Fruit fly (Drosophila melanogaster): ENCODE measurements around the gene Nmdmc.

Nmdmc gene

DNA sequence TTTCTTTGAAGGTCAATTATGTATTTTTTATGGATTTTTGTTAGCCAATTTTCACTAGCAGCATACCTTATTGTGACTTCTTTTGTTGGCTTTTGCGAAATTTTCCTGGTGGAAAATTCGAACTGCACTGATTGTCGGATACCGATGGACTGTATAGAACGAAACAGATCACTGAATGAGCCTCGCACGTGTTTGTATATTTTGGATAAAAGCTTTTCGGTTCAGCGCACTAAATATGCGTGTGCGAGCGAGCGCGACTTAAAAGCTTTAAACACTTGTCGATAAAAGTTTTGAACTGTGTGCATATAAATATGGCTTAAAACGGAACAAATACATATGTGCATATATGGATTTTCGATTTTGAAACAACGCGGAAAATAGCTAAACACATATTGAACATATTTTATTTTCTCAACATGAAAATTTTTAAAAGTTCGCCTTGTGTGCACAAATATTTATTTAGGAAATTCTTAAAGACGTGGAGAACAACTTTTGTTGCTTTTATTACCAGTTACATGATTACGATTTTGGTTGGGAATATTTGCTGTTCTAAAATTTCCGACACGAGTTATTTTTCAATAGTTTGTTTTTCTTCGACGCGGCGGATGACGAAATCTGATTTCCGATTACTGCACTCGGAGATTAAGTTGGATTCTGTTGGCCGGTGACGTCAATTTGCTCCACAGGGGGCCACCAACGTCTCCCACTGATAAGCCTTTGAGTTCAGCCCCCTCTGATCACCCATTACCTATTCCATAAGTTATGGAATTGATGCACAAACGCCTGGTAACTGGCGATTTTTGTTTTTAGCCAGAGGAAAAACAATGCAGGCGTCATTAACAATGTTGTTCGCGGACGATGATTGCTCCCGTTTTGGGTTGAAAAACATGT, 1.0 kb downstream of the Nmdmc start:
- no peak for TF ChIP-seq sv (GFP tag; optimal IDR thresholded peaks at IDR 0.05)
- TF ChIP-seq Hr78 (GFP tag; optimal IDR thresholded peaks at IDR 0.05): no peak
- TF ChIP-seq psq (GFP tag; optimal IDR thresholded peaks at IDR 0.05): no peak
- TF ChIP-seq fru (GFP tag; optimal IDR thresholded peaks at IDR 0.05): no peak
- TF ChIP-seq Vsx2 (GFP tag; optimal IDR thresholded peaks at IDR 0.05; ENCODE audit: partially characterized antibody): no peak
- no peak for TF ChIP-seq dmrt93B (GFP tag; optimal IDR thresholded peaks at IDR 0.05)
- no peak for TF ChIP-seq foxo (GFP tag; optimal IDR thresholded peaks at IDR 0.05)
- TF ChIP-seq br (GFP tag; optimal IDR thresholded peaks at IDR 0.05): no peak
- TF ChIP-seq usp (GFP tag; optimal IDR thresholded peaks at IDR 0.05): no peak
- TF ChIP-seq OdsH (GFP tag; optimal IDR thresholded peaks at IDR 0.05): peak; percentile 33
- no peak for TF ChIP-seq Hr83 (GFP tag; optimal IDR thresholded peaks at IDR 0.05; ENCODE audit: poor library complexity, severe bottlenecking)
- no peak for TF ChIP-seq Mio (GFP tag; optimal IDR thresholded peaks at IDR 0.05)
- TF ChIP-seq sage (GFP tag; optimal IDR thresholded peaks at IDR 0.05): no peak
- TF ChIP-seq woc (GFP tag; optimal IDR thresholded peaks at IDR 0.05): peak; percentile 61
- TF ChIP-seq dl (GFP tag; optimal IDR thresholded peaks at IDR 0.05; ENCODE audit: insufficient read depth in 1 of 2, partially characterized antibody in 2 of 2): no peak
- no peak for TF ChIP-seq Hnf4 (GFP tag; optimal IDR thresholded peaks at IDR 0.05)
- TF ChIP-seq jim (GFP tag; optimal IDR thresholded peaks at IDR 0.05): no peak
- TF ChIP-seq CrebA (GFP tag; optimal IDR thresholded peaks at IDR 0.05; ENCODE audit: borderline replicate concordance): no peak
- peak; percentile 5 for TF ChIP-seq rgr (GFP tag; optimal IDR thresholded peaks at IDR 0.05)
- no peak for TF ChIP-seq tai (GFP tag; optimal IDR thresholded peaks at IDR 0.05)
- TF ChIP-seq brk (GFP tag; optimal IDR thresholded peaks at IDR 0.05): peak; percentile 22

DNA sequence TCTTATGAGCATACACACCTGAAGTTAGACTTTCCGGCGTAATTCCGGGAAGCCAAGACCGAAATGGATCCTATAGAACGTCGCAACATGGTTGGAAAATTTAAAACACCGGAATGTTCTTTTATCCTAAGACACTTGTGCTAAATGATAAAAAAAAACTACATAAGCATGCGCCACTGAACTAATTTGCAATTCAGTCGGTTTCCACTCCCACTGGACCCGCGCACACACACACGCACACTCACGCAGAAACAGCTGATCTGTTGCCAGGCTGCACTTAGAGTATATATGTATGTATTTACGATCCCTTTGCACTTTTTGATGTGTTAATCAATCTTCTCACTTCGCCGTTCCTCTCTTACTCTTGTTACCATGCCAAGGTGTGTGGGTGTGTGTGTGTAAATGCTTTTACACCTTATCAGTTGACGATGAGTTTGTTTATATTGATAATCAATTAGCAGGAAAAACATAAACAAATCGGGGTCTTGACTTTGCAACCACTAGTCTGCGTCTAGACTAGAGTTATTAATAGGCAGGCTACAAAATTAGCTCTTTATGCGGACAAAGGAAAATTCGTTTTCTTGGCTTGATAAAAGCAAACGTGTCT, 1.8 kb downstream of the Nmdmc start, which contains the start of gene Mst85C:
Gene Mst85C, plus strand, starts transcription at position 180 of the 607 bp plus-strand sequence.
- peak; percentile 14 for TF ChIP-seq woc (GFP tag; optimal IDR thresholded peaks at IDR 0.05)
- TF ChIP-seq Myc (optimal IDR thresholded peaks at IDR 0.05): peak; percentile 6
- no peak for TF ChIP-seq Dif (GFP tag; optimal IDR thresholded peaks at IDR 0.05; ENCODE audit: partially characterized antibody)

DNA sequence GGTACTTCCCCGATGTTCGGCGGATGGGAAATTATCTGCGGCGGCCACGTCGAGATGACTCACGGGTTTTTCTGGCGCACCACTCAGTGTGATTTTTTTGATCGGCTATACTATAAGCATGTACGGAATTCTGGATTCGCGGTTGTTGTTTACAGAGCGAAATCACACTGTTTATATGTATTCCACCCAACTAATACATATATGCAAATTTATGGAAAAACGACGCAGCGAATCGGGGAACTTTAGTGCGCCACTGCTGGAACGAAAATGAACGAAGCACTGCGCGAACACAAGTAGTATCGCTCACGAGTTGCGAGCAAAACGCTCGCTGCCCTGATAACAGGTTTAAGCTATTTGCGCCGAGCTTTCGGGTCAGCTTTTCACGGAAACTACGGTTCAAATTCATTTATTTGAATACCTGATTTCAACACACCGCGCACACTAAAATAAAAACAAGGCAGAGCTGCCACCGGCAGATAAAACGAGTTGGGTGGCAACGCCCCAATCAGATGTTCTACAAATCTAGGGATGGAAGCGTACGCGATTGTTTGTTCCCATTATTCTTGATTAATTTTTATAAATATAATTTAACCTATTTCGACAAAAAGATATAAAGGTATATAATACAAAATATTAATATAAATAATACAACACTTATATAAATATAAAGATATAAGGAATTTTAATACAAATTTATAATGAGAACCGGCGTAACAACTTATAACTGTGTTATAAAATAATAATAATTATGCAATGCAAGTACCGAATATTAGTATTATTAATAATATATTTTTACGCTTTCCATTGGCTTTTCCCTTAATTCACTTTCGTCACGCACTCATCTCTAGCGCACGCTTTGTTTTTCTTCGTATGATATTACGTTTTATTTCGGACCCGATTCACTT, 2.5 kb downstream of the Nmdmc start, which contains the start of gene Rel:
Gene Rel, minus strand, starts transcription at position 417 of the 905 bp plus-strand sequence.
- TF ChIP-seq CG9705 (GFP tag; optimal IDR thresholded peaks at IDR 0.05) (peak; percentile 48), foxo (GFP tag; optimal IDR thresholded peaks at IDR 0.05) (peak; percentile 10 to 62), GATAd (GFP tag; optimal IDR thresholded peaks at IDR 0.05) (no peak), ey (GFP tag; optimal IDR thresholded peaks at IDR 0.05) (peak; percentile 4), Myc (optimal IDR thresholded peaks at IDR 0.05) (no peak), usp (GFP tag; optimal IDR thresholded peaks at IDR 0.05) (no peak), rgr (GFP tag; optimal IDR thresholded peaks at IDR 0.05) (peak; percentile 52), jim (GFP tag; optimal IDR thresholded peaks at IDR 0.05) (no peak), Sp1 (GFP tag; optimal IDR thresholded peaks at IDR 0.05) (peak; percentile 77), HLH106 (tag; optimal IDR thresholded peaks at IDR 0.05) (peak; percentile 86), brk (GFP tag; optimal IDR thresholded peaks at IDR 0.05) (peak; percentile 43), dsf (GFP tag; optimal IDR thresholded peaks at IDR 0.05; ENCODE audit: borderline replicate concordance) (no peak), Jra (GFP tag; optimal IDR thresholded peaks at IDR 0.05) (peak; percentile 91), CG32264 (GFP tag; optimal IDR thresholded peaks at IDR 0.05) (no peak), Abd-B (GFP tag; optimal IDR thresholded peaks at IDR 0.05) (no peak), dl (GFP tag; optimal IDR thresholded peaks at IDR 0.05; ENCODE audit: insufficient read depth in 1 of 2, partially characterized antibody in 2 of 2) (peak; percentile 14 to 71), h (GFP tag; optimal IDR thresholded peaks at IDR 0.05) (peak; percentile 80), Mio (GFP tag; optimal IDR thresholded peaks at IDR 0.05) (no peak), pan (optimal IDR thresholded peaks at IDR 0.05) (no peak), dmrt93B (GFP tag; optimal IDR thresholded peaks at IDR 0.05) (peak; percentile 58), sage (GFP tag; optimal IDR thresholded peaks at IDR 0.05) (no peak), woc (GFP tag; optimal IDR thresholded peaks at IDR 0.05) (peak; percentile 54), Dif (GFP tag; optimal IDR thresholded peaks at IDR 0.05; ENCODE audit: partially characterized antibody) (peak; percentile 75), psq (GFP tag; optimal IDR thresholded peaks at IDR 0.05) (peak; percentile 66), br (GFP tag; optimal IDR thresholded peaks at IDR 0.05) (peak; percentile 56), OdsH (GFP tag; optimal IDR thresholded peaks at IDR 0.05) (peak; percentile 59), fru (GFP tag; optimal IDR thresholded peaks at IDR 0.05) (peak; percentile 50), Hr83 (GFP tag; optimal IDR thresholded peaks at IDR 0.05; ENCODE audit: poor library complexity, severe bottlenecking) (peak; percentile 27), Hnf4 (GFP tag; optimal IDR thresholded peaks at IDR 0.05) (peak; percentile 58), sv (GFP tag; optimal IDR thresholded peaks at IDR 0.05) (peak; percentile 48)

All from whole organism, wandering third instar larva.